Fruit fly (Drosophila melanogaster) whole organism, wandering third instar larva: ENCODE data around the gene GluRIIB.

ENCODE experiments used
- CG32264 ChIP-seq: fragments of 200-800 bp; sonication (Bioruptor generic); optimal IDR thresholded peaks from 2 replicates; lab custom pipeline; 2016; ENCODE audit warnings: missing biosample characterization, missing genetic modification characterization
- CG9705 ChIP-seq: fragments of 200-800 bp; sonication (Bioruptor generic); optimal IDR thresholded peaks from 2 replicates; lab custom pipeline; 2018; ENCODE audit warnings: missing biosample characterization, mild to moderate bottlenecking, missing genetic modification characterization
- CrebA ChIP-seq: fragments of 200-800 bp; sonication (Bioruptor generic); optimal IDR thresholded peaks from 2 replicates; lab custom pipeline; 2016; ENCODE audit warnings: missing biosample characterization, mild to moderate bottlenecking, missing genetic modification characterization, borderline replicate concordance
- Dfd ChIP-seq: fragments of >200 bp; optimal IDR thresholded peaks from 2 replicates; lab custom pipeline; 2017; ENCODE audit warnings: missing biosample characterization, missing genetic modification characterization
- Dif ChIP-seq: fragments of 200-275, 200-300 bp; sonication (Bioruptor generic); optimal IDR thresholded peaks from 2 replicates; lab custom pipeline; 2018; ENCODE audit warnings: missing biosample characterization, missing genetic modification characterization; ENCODE audit not compliant: partially characterized antibody
- GATAd ChIP-seq: sonication (Bioruptor generic); optimal IDR thresholded peaks from 2 replicates; lab custom pipeline; 2016; ENCODE audit warnings: missing biosample characterization, missing genetic modification characterization
- HLH106 ChIP-seq: fragments of 200-800 bp; optimal IDR thresholded peaks from 3 replicates; lab custom pipeline; 2019; ENCODE audit warnings: missing biosample characterization, mild to moderate bottlenecking, missing genetic modification characterization, moderate library complexity
- Hnf4 ChIP-seq: fragments of 200-800 bp; sonication (Bioruptor generic); optimal IDR thresholded peaks from 2 replicates; lab custom pipeline; 2016; ENCODE audit warnings: missing biosample characterization, mild to moderate bottlenecking, missing genetic modification characterization
- Hr78 ChIP-seq: fragments of >200 bp; optimal IDR thresholded peaks from 2 replicates; lab custom pipeline; 2017; ENCODE audit warnings: missing biosample characterization, missing genetic modification characterization
- Hr83 ChIP-seq: fragments of 200-300 bp; sonication (Bioruptor generic); optimal IDR thresholded peaks from 2 replicates; lab custom pipeline; 2016; ENCODE audit warnings: missing biosample characterization, mild to moderate bottlenecking, missing genetic modification characterization, moderate library complexity; ENCODE audit not compliant: poor library complexity, severe bottlenecking
- Jra ChIP-seq: sonication (Bioruptor generic); optimal IDR thresholded peaks from 2 replicates; lab custom pipeline; 2016; ENCODE audit warnings: missing biosample characterization, missing genetic modification characterization
- Mio ChIP-seq: sonication (Bioruptor generic); optimal IDR thresholded peaks from 2 replicates; lab custom pipeline; 2016; ENCODE audit warnings: missing biosample characterization, missing genetic modification characterization
- Myc ChIP-seq: fragments of >200 bp; optimal IDR thresholded peaks from 2 replicates; lab custom pipeline; 2017
- N ChIP-seq: fragments of >200 bp; optimal IDR thresholded peaks from 2 replicates; lab custom pipeline; 2018; ENCODE audit warnings: missing biosample characterization, missing external identifiers, missing genetic modification characterization
- OdsH ChIP-seq: fragments of 200-800 bp; sonication (Bioruptor generic); optimal IDR thresholded peaks from 2 replicates; lab custom pipeline; 2016; ENCODE audit warnings: missing biosample characterization, mild to moderate bottlenecking, missing genetic modification characterization
- Rel ChIP-seq, 2 experiments: fragments of 200-800 bp; sonication (Bioruptor generic) in 1 of 2; optimal IDR thresholded peaks; 2 replicates in 1 of 2; 3 replicates in 1 of 2; lab custom pipeline; 2016 to 2019; ENCODE audit warnings: mild to moderate bottlenecking in 2 of 2, missing biosample characterization in 2 of 2, missing genetic modification characterization in 2 of 2, moderate library complexity in 1 of 2
- Sp1 ChIP-seq: fragments of 200-800 bp; sonication (Bioruptor generic); optimal IDR thresholded peaks from 3 replicates; lab custom pipeline; 2019; ENCODE audit warnings: missing biosample characterization, mild to moderate bottlenecking, missing genetic modification characterization, moderate library complexity
- Vsx2 ChIP-seq: fragments of 200-300, 225-300 bp; sonication (Bioruptor generic); optimal IDR thresholded peaks from 2 replicates; lab custom pipeline; 2018; ENCODE audit warnings: missing biosample characterization, missing genetic modification characterization; ENCODE audit not compliant: partially characterized antibody
- br ChIP-seq: fragments of 200-800 bp; sonication (Bioruptor generic); optimal IDR thresholded peaks from 2 replicates; lab custom pipeline; 2016; ENCODE audit warnings: missing biosample characterization, missing genetic modification characterization
- brk ChIP-seq: fragments of 200-800 bp; sonication (Bioruptor generic); optimal IDR thresholded peaks from 2 replicates; lab custom pipeline; 2016; ENCODE audit warnings: missing biosample characterization, mild to moderate bottlenecking, missing genetic modification characterization
- dsf ChIP-seq: sonication (Bioruptor generic); optimal IDR thresholded peaks from 2 replicates; lab custom pipeline; 2016; ENCODE audit warnings: missing biosample characterization, missing genetic modification characterization, borderline replicate concordance
- ey ChIP-seq: fragments of 200-800 bp; sonication (Bioruptor generic); optimal IDR thresholded peaks from 2 replicates; lab custom pipeline; 2016; ENCODE audit warnings: missing biosample characterization, missing genetic modification characterization
- foxo ChIP-seq, 2 experiments: fragments of 200-800 bp; sonication (Bioruptor generic); optimal IDR thresholded peaks; 2 replicates in 1 of 2; 3 replicates in 1 of 2; lab custom pipeline; 2016 to 2017; ENCODE audit warnings: missing biosample characterization in 2 of 2, missing genetic modification characterization in 2 of 2
- lola ChIP-seq: fragments of >200 bp; optimal IDR thresholded peaks from 2 replicates; lab custom pipeline; 2017; ENCODE audit warnings: missing biosample characterization, missing genetic modification characterization
- pan ChIP-seq: fragments of >200 bp; optimal IDR thresholded peaks from 2 replicates; lab custom pipeline; 2017
- psq ChIP-seq: fragments of 200-800 bp; sonication (Bioruptor generic); optimal IDR thresholded peaks from 3 replicates; lab custom pipeline; 2017; ENCODE audit warnings: missing biosample characterization, mild to moderate bottlenecking, missing genetic modification characterization, moderate library complexity
- rgr ChIP-seq: fragments of 200-800 bp; sonication (Bioruptor generic); optimal IDR thresholded peaks from 3 replicates; lab custom pipeline; 2016; ENCODE audit warnings: missing biosample characterization, mild to moderate bottlenecking, missing genetic modification characterization
- sage ChIP-seq: fragments of 200-800 bp; sonication (Bioruptor generic); optimal IDR thresholded peaks from 2 replicates; lab custom pipeline; 2016; ENCODE audit warnings: missing biosample characterization, mild to moderate bottlenecking, missing genetic modification characterization
- sv ChIP-seq: fragments of 200-800 bp; sonication (Bioruptor generic); optimal IDR thresholded peaks from 3 replicates; lab custom pipeline; 2016; ENCODE audit warnings: missing biosample characterization, missing genetic modification characterization
- tai ChIP-seq: sonication (Bioruptor generic); optimal IDR thresholded peaks from 2 replicates; lab custom pipeline; 2016; ENCODE audit warnings: missing biosample characterization, missing genetic modification characterization
- usp ChIP-seq: fragments of >200 bp; optimal IDR thresholded peaks from 2 replicates; lab custom pipeline; 2017; ENCODE audit warnings: missing biosample characterization, missing genetic modification characterization
- woc ChIP-seq: sonication (Bioruptor generic); optimal IDR thresholded peaks from 2 replicates; lab custom pipeline; 2016; ENCODE audit warnings: missing biosample characterization, mild to moderate bottlenecking, missing genetic modification characterization

Gene GluRIIB

dm6 chr2L:5519846-5520384 is 39.2 kb upstream of the GluRIIB start, which contains the start of the genes CG7382 and cl (continued):
- no peak for TF ChIP-seq Dfd (GFP tag; lab: Kevin White, UChicago)
- TF ChIP-seq dsf (GFP tag; lab: Kevin White, UChicago), result no peak
- TF ChIP-seq GATAd (GFP tag; lab: Kevin White, UChicago), result no peak
- TF ChIP-seq foxo (GFP tag; optimal IDR thresholded peaks at IDR 0.05; lab: Kevin White, UChicago), result peak in 1 of 2 experiments; percentile 64
- TF ChIP-seq ey (GFP tag; lab: Kevin White, UChicago), result no peak
- TF ChIP-seq woc (GFP tag; lab: Kevin White, UChicago), result no peak
- TF ChIP-seq Hr83, result no peak
- peak; percentile 5 for TF ChIP-seq OdsH
- TF ChIP-seq Hr78 (GFP tag; lab: Kevin White, UChicago), result no peak
- TF ChIP-seq CG32264, result no peak

dm6 chr2L:5520757-5521156 is 38.4 kb upstream of the GluRIIB start:
- TF ChIP-seq usp (GFP tag; lab: Kevin White, UChicago), result no peak
- peak; percentile 7 for TF ChIP-seq rgr (GFP tag; lab: Kevin White, UChicago)
- no peak for TF ChIP-seq lola (GFP tag; lab: Kevin White, UChicago)
- peak in 1 of 2 experiments; percentile 18 for TF ChIP-seq foxo (GFP tag; optimal IDR thresholded peaks at IDR 0.05; lab: Kevin White, UChicago)
- TF ChIP-seq br (GFP tag; lab: Kevin White, UChicago), result no peak
- no peak for TF ChIP-seq tai

dm6 chr2L:5523848-5524473 is 35.2 kb upstream of the GluRIIB start, which contains the start of the genes Vps52 and Elp4:
Gene Vps52 (minus strand): TSS chr2L:5523898.
Gene Elp4 (plus strand): TSS chr2L:5524139.
- TF ChIP-seq Vsx2 (no peak), rgr (GFP tag; lab: Kevin White, UChicago) (peak; percentile 84), Dif (GFP tag; lab: Kevin White, UChicago) (no peak), Jra (GFP tag; lab: Kevin White, UChicago) (no peak), CrebA (no peak), usp (GFP tag; lab: Kevin White, UChicago) (no peak), Hr78 (GFP tag; lab: Kevin White, UChicago) (no peak), Hr83 (peak; percentile 1), Rel (GFP tag; optimal IDR thresholded peaks at IDR 0.05; lab: Kevin White, UChicago) (no peak), Rel (tag; optimal IDR thresholded peaks at IDR 0.05; lab: Kevin White, UChicago) (peak; percentile 31), sage (GFP tag; lab: Kevin White, UChicago) (no peak), foxo (GFP tag; optimal IDR thresholded peaks at IDR 0.05; lab: Kevin White, UChicago) (peak in 1 of 2 experiments; percentile 82), CG9705 (peak; percentile 51), ey (GFP tag; lab: Kevin White, UChicago) (peak; percentile 61), HLH106 (tag; lab: Kevin White, UChicago) (peak; percentile 82), Mio (no peak), Myc (lab: Kevin White, UChicago) (peak; percentile 71), GATAd (GFP tag; lab: Kevin White, UChicago) (no peak), Hnf4 (GFP tag; lab: Kevin White, UChicago) (no peak), pan (lab: Kevin White, UChicago) (no peak), brk (no peak), Sp1 (GFP tag; lab: Kevin White, UChicago) (peak; percentile 79), CG32264 (no peak), psq (GFP tag; lab: Kevin White, UChicago) (peak; percentile 72), OdsH (peak; percentile 70), sv (GFP tag; lab: Kevin White, UChicago) (peak; percentile 65), N (no peak)
- TF ChIP-seq, all 38 proteins: peak for 12

- TF ChIP-seq Mio (no peak), HLH106 (tag; lab: Kevin White, UChicago) (no peak)
Observed at dm6 chr2L:5525723-5526122, 33.4 kb upstream of the GluRIIB start, which contains the start of gene Cap-D3. Gene Cap-D3 (plus strand): TSS chr2L:5525905.
